Fruit fly (Drosophila melanogaster): ENCODE results near the gene osa.

DNA sequence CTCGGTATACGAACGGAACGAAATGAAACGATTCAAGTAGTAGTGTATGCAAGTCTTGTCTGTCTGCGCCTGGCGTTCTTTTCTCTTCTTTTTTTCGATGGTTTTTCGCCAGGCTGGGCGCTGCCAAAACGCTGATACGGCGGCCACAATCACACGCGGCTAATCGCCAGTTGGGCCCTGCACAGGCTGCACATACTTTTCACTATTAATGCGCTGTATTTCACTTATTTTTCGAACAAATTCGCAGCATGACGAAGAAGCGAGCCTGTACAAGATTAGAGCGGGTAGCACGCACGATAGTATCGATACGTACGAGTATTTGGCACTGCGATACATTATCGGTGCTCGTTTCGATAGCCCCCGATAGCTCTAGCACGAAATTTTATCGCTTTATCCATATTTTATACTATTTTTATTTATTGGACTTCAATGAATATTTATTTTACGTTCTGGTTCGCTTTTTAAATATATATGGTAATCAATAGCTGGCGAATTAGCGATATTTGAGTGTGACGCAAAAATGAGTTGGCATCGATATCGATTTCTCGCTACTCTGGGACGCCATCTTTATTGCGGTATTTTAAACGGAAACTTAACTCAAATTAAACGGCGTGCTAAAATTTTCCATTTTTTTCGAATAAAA is at the start of gene osa:
- TF ChIP-seq CG8478 (optimal IDR thresholded peaks at IDR 0.05) = no peak
- peak in 1 of 2 experiments; percentile 13 for TF ChIP-seq CTCF (optimal IDR thresholded peaks at IDR 0.05)
